Worm (Caenorhabditis elegans): ENCODE data around the gene fbxb-111.

- TF ChIP-seq nhr-76 (tag; optimal IDR thresholded peaks at IDR 0.05) (no peak), unc-39 (tag; optimal IDR thresholded peaks at IDR 0.05) (no peak), pqm-1 (tag; optimal IDR thresholded peaks at IDR 0.05) (no peak), elt-1 (tag; optimal IDR thresholded peaks at IDR 0.05) (no peak), skn-1 (tag; optimal IDR thresholded peaks at IDR 0.05) (no peak), R02D3.7 (tag; optimal IDR thresholded peaks at IDR 0.05) (no peak), lin-39 (tag; optimal IDR thresholded peaks at IDR 0.05) (no peak), ceh-9 (tag; optimal IDR thresholded peaks at IDR 0.05) (no peak)
Measured at ce11 chrII:2815017-2815416, 40.2 kb upstream of the fbxb-111 start.

All from whole organism, L3 larva.